Fruit fly (Drosophila melanogaster): ENCODE measurements around the gene CG9519.

Gene CG9519

dm6 chrX:14839739-14840347 lies 16.3 kb downstream of the CG9519 start (continued):
- TF ChIP-seq CG16815 (GFP tag; optimal IDR thresholded peaks at IDR 0.05) (no peak), CG10147 (GFP tag; optimal IDR thresholded peaks at IDR 0.05) (no peak), mam (GFP tag; optimal IDR thresholded peaks at IDR 0.05) (peak; percentile 60), Med (GFP tag) (peak; percentile 93), grn (GFP tag; optimal IDR thresholded peaks at IDR 0.05) (peak; percentile 83), nerfin-2 (GFP tag; IDR thresholded peaks at IDR 0.05; ENCODE audit: partially characterized antibody) (no peak), jigr1 (GFP tag; IDR thresholded peaks at IDR 0.05) (no peak), Kr (GFP tag; optimal IDR thresholded peaks at IDR 0.05) (no peak), run (tag; optimal IDR thresholded peaks at IDR 0.05) (no peak), Dref (GFP tag; IDR thresholded peaks at IDR 0.05) (no peak), CG14965 (GFP tag; optimal IDR thresholded peaks at IDR 0.05; ENCODE audit: borderline replicate concordance) (no peak), CoRest (tag; optimal IDR thresholded peaks at IDR 0.05) (no peak), crp (GFP tag; optimal IDR thresholded peaks at IDR 0.05) (no peak), Lpt (GFP tag; optimal IDR thresholded peaks at IDR 0.05) (no peak), CG16779 (GFP tag; IDR thresholded peaks at IDR 0.05) (0 out of 2 replicates have a peak, but pooled peaks have one; percentile 53), Fer1 (GFP tag; optimal IDR thresholded peaks at IDR 0.05) (peak; percentile 17), slp2 (GFP tag; optimal IDR thresholded peaks at IDR 0.05) (no peak), CG7271 (tag; optimal IDR thresholded peaks at IDR 0.05) (no peak), Blimp-1 (GFP tag; optimal IDR thresholded peaks at IDR 0.05) (no peak), CG14667 (GFP tag; IDR thresholded peaks at IDR 0.05) (peak; percentile 41; the same call in 1 of the 2 replicates), CG4617 (GFP tag; optimal IDR thresholded peaks at IDR 0.05; ENCODE audit: borderline replicate concordance) (peak; percentile 3), twi (tag; optimal IDR thresholded peaks at IDR 0.05) (no peak), crc (GFP tag; optimal IDR thresholded peaks at IDR 0.05) (peak; percentile 42), CG7786 (GFP tag; optimal IDR thresholded peaks at IDR 0.05) (peak; percentile 63), HmgD (GFP tag; optimal IDR thresholded peaks at IDR 0.05) (peak; percentile 43), CG13894 (tag; optimal IDR thresholded peaks at IDR 0.05) (peak; percentile 91), CG12299 (tag; optimal IDR thresholded peaks at IDR 0.05) (peak; percentile 7), CG8924 (tag; optimal IDR thresholded peaks at IDR 0.05) (peak; percentile 57), p53 (GFP tag; optimal IDR thresholded peaks at IDR 0.05) (peak; percentile 29), unpg (GFP tag; optimal IDR thresholded peaks at IDR 0.05) (peak; percentile 37), Abd-B (GFP tag; optimal IDR thresholded peaks at IDR 0.05) (no peak), CG14860 (GFP tag; IDR thresholded peaks at IDR 0.05; ENCODE audit: partially characterized antibody) (no peak), GATAe (GFP tag; conservative IDR thresholded peaks at IDR 0.05) (no peak), pb (GFP tag; optimal IDR thresholded peaks at IDR 0.05) (peak; percentile 4), CG11093 (GFP tag; IDR thresholded peaks at IDR 0.05) (no peak), Sox100B (GFP tag; optimal IDR thresholded peaks at IDR 0.05) (no peak), btn (GFP tag; optimal IDR thresholded peaks at IDR 0.05) (peak; percentile 7), kni (GFP tag; optimal IDR thresholded peaks at IDR 0.05) (no peak), CG32767 (GFP tag; IDR thresholded peaks at IDR 0.05) (peak; percentile 48; the same call in 1 of the 2 replicates), seq (GFP tag; IDR thresholded peaks at IDR 0.05) (peak; percentile 46; the same call in 1 of the 2 replicates), abd-A (tag; optimal IDR thresholded peaks at IDR 0.05) (peak; percentile 83), CG33557 (GFP tag; optimal IDR thresholded peaks at IDR 0.05) (no peak), CG13296 (GFP tag; optimal IDR thresholded peaks at IDR 0.05) (no peak), CG11504 (tag; optimal IDR thresholded peaks at IDR 0.05) (peak; percentile 13), CG7556 (GFP tag; optimal IDR thresholded peaks at IDR 0.05) (no peak), dati (GFP tag; IDR thresholded peaks at IDR 0.05) (no peak), CG14710 (tag; optimal IDR thresholded peaks at IDR 0.05) (no peak), Xbp1 (GFP tag; optimal IDR thresholded peaks at IDR 0.05) (peak; percentile 34), zf30C (GFP tag; optimal IDR thresholded peaks at IDR 0.05) (peak; percentile 91)

Measured in whole organism, embryonic.